Fruit fly (Drosophila melanogaster): ENCODE data around the gene CG34126.

- no peak for TF ChIP-seq Sox15 (GFP tag; optimal IDR thresholded peaks at IDR 0.05)
- no peak for TF ChIP-seq CG8632 (GFP tag; optimal IDR thresholded peaks at IDR 0.05)
- TF ChIP-seq salr (GFP tag; optimal IDR thresholded peaks at IDR 0.05) = no peak
- no peak for TF ChIP-seq Hr39 (GFP tag; optimal IDR thresholded peaks at IDR 0.05)
These were observed 20.6 kb downstream of the CG34126 start for dm6 chr2L:5002031-5002430.

Data from whole organism, prepupa.